Worm (Caenorhabditis elegans): ENCODE data around the gene F15H10.9.

Gene F15H10.9

ce11 chrV:10414610-10415009, at the start of gene F15H10.9:
F15H10.9 (minus strand) TSS chrV:10414710.
- TF ChIP-seq ama-1 (optimal IDR thresholded peaks at IDR 0.05) (no peak), unc-62 (GFP tag; optimal IDR thresholded peaks at IDR 0.05) (no peak), fkh-10 (GFP tag; optimal IDR thresholded peaks at IDR 0.05) (no peak), fkh-2 (tag; optimal IDR thresholded peaks at IDR 0.05) (no peak)

ce11 chrV:10464160-10464559, 49.6 kb upstream of the F15H10.9 start:
- TF ChIP-seq ZK546.5 (tag; optimal IDR thresholded peaks at IDR 0.05) (no peak), nhr-23 (tag; optimal IDR thresholded peaks at IDR 0.05) (no peak), lin-39 (tag; optimal IDR thresholded peaks at IDR 0.05) (no peak), lsy-12 (tag; optimal IDR thresholded peaks at IDR 0.05) (no peak), sea-2 (GFP tag; optimal IDR thresholded peaks at IDR 0.05) (no peak), nhr-28 (tag; optimal IDR thresholded peaks at IDR 0.05) (no peak), lin-15B (tag; optimal IDR thresholded peaks at IDR 0.05) (no peak), elt-3 (tag; optimal IDR thresholded peaks at IDR 0.05) (no peak), nhr-25 (tag; optimal IDR thresholded peaks at IDR 0.05) (no peak)

- no peak for TF ChIP-seq egl-5 (tag; optimal IDR thresholded peaks at IDR 0.05)
- TF ChIP-seq ama-1 (optimal IDR thresholded peaks at IDR 0.05), result peak; percentile 10
Observed at ce11 chrV:10463276-10463675, 48.8 kb upstream of the F15H10.9 start, which contains the start of gene F22E12.3. F22E12.3 (minus strand) TSS chrV:10463376.

ce11 chrV:10462066-10462465, 47.6 kb upstream of the F15H10.9 start, which contains the start of gene chw-1:
chw-1 (plus strand) TSS chrV:10462282.
- TF ChIP-seq ceh-28 (tag; optimal IDR thresholded peaks at IDR 0.05) (no peak), aly-2 (tag; optimal IDR thresholded peaks at IDR 0.05) (no peak), mml-1 (tag; optimal IDR thresholded peaks at IDR 0.05) (no peak), nfya-1 (tag; optimal IDR thresholded peaks at IDR 0.05; ENCODE audit: insufficient read depth) (no peak), ceh-82 (tag; optimal IDR thresholded peaks at IDR 0.05) (no peak), daf-12 (tag; optimal IDR thresholded peaks at IDR 0.05) (no peak), R02D3.7 (tag; optimal IDR thresholded peaks at IDR 0.05) (no peak), nhr-23 (tag; optimal IDR thresholded peaks at IDR 0.05) (no peak), mdl-1 (tag; optimal IDR thresholded peaks at IDR 0.05) (no peak)

ce11 chrV:10460685-10461084, 46.2 kb upstream of the F15H10.9 start:
- TF ChIP-seq nhr-237 (tag; optimal IDR thresholded peaks at IDR 0.05) (no peak), nhr-12 (tag; optimal IDR thresholded peaks at IDR 0.05) (no peak), ztf-4 (tag; optimal IDR thresholded peaks at IDR 0.05) (no peak), ama-1 (optimal IDR thresholded peaks at IDR 0.05) (no peak), elt-3 (tag; optimal IDR thresholded peaks at IDR 0.05) (peak in 1 of 3 experiments; percentile 9), nhr-76 (tag; optimal IDR thresholded peaks at IDR 0.05) (no peak), lin-15B (tag; optimal IDR thresholded peaks at IDR 0.05) (no peak), R02D3.7 (tag; optimal IDR thresholded peaks at IDR 0.05) (no peak), nfya-1 (tag; optimal IDR thresholded peaks at IDR 0.05; ENCODE audit: insufficient read depth) (no peak), nhr-43 (tag; optimal IDR thresholded peaks at IDR 0.05; ENCODE audit: poor library complexity, severe bottlenecking) (peak; percentile 34), jun-1 (tag; optimal IDR thresholded peaks at IDR 0.05) (no peak), ceh-82 (tag; optimal IDR thresholded peaks at IDR 0.05) (no peak), egl-5 (tag; optimal IDR thresholded peaks at IDR 0.05) (no peak), ceh-16 (tag; optimal IDR thresholded peaks at IDR 0.05) (no peak), fkh-10 (GFP tag; optimal IDR thresholded peaks at IDR 0.05) (no peak)

ce11 chrV:10457247-10457646, 42.7 kb upstream of the F15H10.9 start, which contains the start of gene F22E12.1:
F22E12.1 (minus strand) TSS chrV:10457347.
- TF ChIP-seq egl-5 (tag; optimal IDR thresholded peaks at IDR 0.05) (no peak), lin-39 (tag; optimal IDR thresholded peaks at IDR 0.05) (no peak), ceh-9 (tag; optimal IDR thresholded peaks at IDR 0.05) (no peak), ama-1 (optimal IDR thresholded peaks at IDR 0.05) (no peak), elt-1 (tag; optimal IDR thresholded peaks at IDR 0.05) (no peak), nhr-12 (tag; optimal IDR thresholded peaks at IDR 0.05) (no peak), R02D3.7 (tag; optimal IDR thresholded peaks at IDR 0.05) (no peak), ZK546.5 (tag; optimal IDR thresholded peaks at IDR 0.05) (no peak), aly-2 (tag; optimal IDR thresholded peaks at IDR 0.05) (no peak), pha-4 (tag; optimal IDR thresholded peaks at IDR 0.05) (no peak), nhr-77 (tag; optimal IDR thresholded peaks at IDR 0.05) (no peak), ceh-82 (tag; optimal IDR thresholded peaks at IDR 0.05) (no peak), nfya-1 (tag; optimal IDR thresholded peaks at IDR 0.05; ENCODE audit: insufficient read depth) (no peak)
